Worm (Caenorhabditis elegans) whole organism, late embryonic: Measurements from ENCODE around the gene acs-6.

Experiments
- Y22D7AL.16 ChIP-seq: sonication (generic microtip); optimal IDR thresholded peaks from 2 replicates; lab custom pipeline; 2016; ENCODE audit warnings: missing genetic modification characterization, missing compliant biosample characterization
- ceh-34 ChIP-seq: sonication (generic microtip); optimal IDR thresholded peaks from 2 replicates; lab custom pipeline; 2016; ENCODE audit warnings: mild to moderate bottlenecking, missing genetic modification characterization, missing compliant biosample characterization
- elt-2 ChIP-seq: sonication (generic microtip); optimal IDR thresholded peaks from 2 replicates; lab custom pipeline; 2016; ENCODE audit warnings: missing genetic modification reagents, missing genetic modification characterization, missing compliant biosample characterization
- elt-4 ChIP-seq: sonication (generic microtip); optimal IDR thresholded peaks from 2 replicates; lab custom pipeline; 2016; ENCODE audit warnings: missing genetic modification characterization, missing compliant biosample characterization
- fax-1 ChIP-seq: sonication (generic microtip); optimal IDR thresholded peaks from 2 replicates; lab custom pipeline; 2016; ENCODE audit warnings: missing genotype, missing genetic modification characterization, missing compliant biosample characterization
- lim-6 ChIP-seq: sonication (generic microtip); optimal IDR thresholded peaks from 2 replicates; lab custom pipeline; 2016; ENCODE audit warnings: missing genetic modification characterization, missing compliant biosample characterization
- madf-2 ChIP-seq: sonication (generic microtip); optimal IDR thresholded peaks from 2 replicates; lab custom pipeline; 2017; ENCODE audit warnings: missing genetic modification characterization, missing compliant biosample characterization
- nhr-11 ChIP-seq: fragments of 150-350 bp; optimal IDR thresholded peaks from 2 replicates; lab custom pipeline; 2014; ENCODE audit warnings: missing biosample characterization, missing genetic modification characterization

DNA sequence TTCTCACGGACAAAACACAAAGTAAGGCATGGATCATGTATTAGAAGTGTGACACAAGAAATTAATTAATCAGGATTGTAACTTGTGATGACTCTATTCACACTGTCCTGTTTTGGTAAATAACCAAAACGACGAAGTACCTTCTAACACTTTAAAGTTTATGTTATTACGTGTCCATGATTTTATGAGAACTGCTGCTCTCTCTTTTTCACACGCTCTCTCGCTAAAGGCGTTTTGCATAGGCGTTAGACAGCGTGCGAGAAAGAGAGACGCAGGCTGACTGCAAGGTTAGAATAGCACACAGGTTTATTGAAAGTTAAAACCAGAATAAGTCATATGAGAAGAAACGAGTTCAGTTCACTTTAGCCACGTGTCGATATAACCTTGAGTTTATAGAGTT is 28.3 kb downstream of the acs-6 start:
- no peak for TF ChIP-seq Y22D7AL.16 (tag; lab: Kevin White, UChicago)
- TF ChIP-seq madf-2 (tag; lab: Kevin White, UChicago): no peak
- no peak for TF ChIP-seq fax-1 (tag; lab: Kevin White, UChicago)
- no peak for TF ChIP-seq nhr-11
- TF ChIP-seq elt-2 (tag; lab: Kevin White, UChicago): no peak
- no peak for TF ChIP-seq lim-6 (tag; lab: Kevin White, UChicago)
- no peak for TF ChIP-seq elt-4 (tag; lab: Kevin White, UChicago)
- TF ChIP-seq ceh-34 (tag; lab: Kevin White, UChicago): no peak
